Worm (Caenorhabditis elegans) whole organism, L4/young adult: ENCODE results near the gene egal-1.

Source experiments
- W03F9.2 ChIP-seq: fragments of 150-350 bp; optimal IDR thresholded peaks from 2 replicates; lab custom pipeline; 2014; ENCODE audit warnings: missing biosample characterization, missing genetic modification characterization
- dao-5 ChIP-seq: sonication (generic microtip); optimal IDR thresholded peaks from 2 replicates; lab custom pipeline; 2016; ENCODE audit warnings: missing genotype, missing genetic modification characterization, moderate library complexity, missing compliant biosample characterization
- him-1 ChIP-seq: sonication (generic microtip); optimal IDR thresholded peaks from 2 replicates; lab custom pipeline; 2016; ENCODE audit warnings: missing genotype, missing genetic modification reagents, missing genetic modification characterization, missing compliant biosample characterization

egal-1 gene

ce11 chrIV:5850765-5851377 lies 26.3 kb downstream of the egal-1 start:
- TF ChIP-seq dao-5 (tag; lab: Kevin White, UChicago), result no peak
- TF ChIP-seq him-1 (tag; lab: Kevin White, UChicago), result no peak
- no peak for TF ChIP-seq W03F9.2 (tag; lab: Kevin White, UChicago)

ce11 chrIV:5855608-5856007 lies 31.0 kb downstream of the egal-1 start:
- TF ChIP-seq dao-5 (tag; lab: Kevin White, UChicago) (no peak), W03F9.2 (tag; lab: Kevin White, UChicago) (no peak), him-1 (tag; lab: Kevin White, UChicago) (no peak)

ce11 chrIV:5856975-5857374 lies 32.4 kb downstream of the egal-1 start:
- TF ChIP-seq him-1 (tag; lab: Kevin White, UChicago) (no peak), dao-5 (tag; lab: Kevin White, UChicago) (no peak), W03F9.2 (tag; lab: Kevin White, UChicago) (no peak)

ce11 chrIV:5858212-5858611 lies 33.6 kb downstream of the egal-1 start:
- TF ChIP-seq dao-5 (tag; lab: Kevin White, UChicago), result no peak
- no peak for TF ChIP-seq W03F9.2 (tag; lab: Kevin White, UChicago)
- TF ChIP-seq him-1 (tag; lab: Kevin White, UChicago), result no peak

- TF ChIP-seq him-1 (tag; lab: Kevin White, UChicago) (no peak), dao-5 (tag; lab: Kevin White, UChicago) (no peak), W03F9.2 (tag; lab: Kevin White, UChicago) (no peak)
Measured at ce11 chrIV:5859876-5860275, 35.3 kb downstream of the egal-1 start, which contains the start of gene C06E7.4. C06E7.4 (minus strand) TSS chrIV:5859976.

- no peak for TF ChIP-seq W03F9.2 (tag; lab: Kevin White, UChicago)
- TF ChIP-seq dao-5 (tag; lab: Kevin White, UChicago), result no peak
- no peak for TF ChIP-seq him-1 (tag; lab: Kevin White, UChicago)
Measured at ce11 chrIV:5860762-5861161, 36.2 kb downstream of the egal-1 start.

ce11 chrIV:5865818-5866217 lies 41.2 kb downstream of the egal-1 start, which contains the start of gene spe-27:
spe-27 (minus strand) TSS chrIV:5865918.
- TF ChIP-seq dao-5 (tag; lab: Kevin White, UChicago) (no peak), him-1 (tag; lab: Kevin White, UChicago) (no peak), W03F9.2 (tag; lab: Kevin White, UChicago) (no peak)

- TF ChIP-seq dao-5 (tag; lab: Kevin White, UChicago), result no peak
- TF ChIP-seq W03F9.2 (tag; lab: Kevin White, UChicago), result no peak
- no peak for TF ChIP-seq him-1 (tag; lab: Kevin White, UChicago)
Measured at ce11 chrIV:5867189-5867588, 42.6 kb downstream of the egal-1 start, which contains the start of gene C06E7.88. C06E7.88 (minus strand) TSS chrIV:5867289.

- no peak for TF ChIP-seq W03F9.2 (tag; lab: Kevin White, UChicago)
Measured at ce11 chrIV:5869354-5869753, 44.8 kb downstream of the egal-1 start.

ce11 chrIV:5870072-5870471 lies 45.5 kb downstream of the egal-1 start, which contains the start of gene srv-17:
srv-17 (minus strand) TSS chrIV:5870172.
- TF ChIP-seq him-1 (tag; lab: Kevin White, UChicago) (no peak), W03F9.2 (tag; lab: Kevin White, UChicago) (no peak), dao-5 (tag; lab: Kevin White, UChicago) (no peak)

- TF ChIP-seq W03F9.2 (tag; lab: Kevin White, UChicago) (no peak), him-1 (tag; lab: Kevin White, UChicago) (no peak), dao-5 (tag; lab: Kevin White, UChicago) (no peak)
Measured at ce11 chrIV:5873825-5874224, 49.2 kb downstream of the egal-1 start, which contains the start of gene srv-19. srv-19 (minus strand) TSS chrIV:5873925.

- TF ChIP-seq dao-5 (tag; lab: Kevin White, UChicago), result no peak
- TF ChIP-seq him-1 (tag; lab: Kevin White, UChicago), result no peak
- TF ChIP-seq W03F9.2 (tag; lab: Kevin White, UChicago), result no peak
Measured at ce11 chrIV:5877246-5877645, 52.7 kb downstream of the egal-1 start, which contains the start of gene srv-21. srv-21 (minus strand) TSS chrIV:5877346.
